Worm (Caenorhabditis elegans) whole organism, late embryonic: ENCODE results near the gene srpa-72.

Experiments
- C08G9.2 ChIP-seq: sonication (generic microtip); optimal IDR thresholded peaks from 2 replicates; lab custom pipeline; 2016; ENCODE audit warnings: mild to moderate bottlenecking, missing genetic modification characterization, moderate library complexity, missing compliant biosample characterization
- C38D4.7 ChIP-seq: fragments of 200-800 bp; sonication (Bioruptor generic); optimal IDR thresholded peaks from 2 replicates; lab custom pipeline; 2018; ENCODE audit warnings: mild to moderate bottlenecking, missing genetic modification characterization, moderate library complexity, missing compliant biosample characterization
- F13H6.1 ChIP-seq: sonication (generic microtip); optimal IDR thresholded peaks from 2 replicates; lab custom pipeline; 2016; ENCODE audit warnings: missing genetic modification characterization, missing compliant biosample characterization
- K02D7.2 ChIP-seq: sonication (generic microtip); optimal IDR thresholded peaks from 2 replicates; lab custom pipeline; 2017; ENCODE audit warnings: mild to moderate bottlenecking, missing genetic modification characterization, missing compliant biosample characterization
- K09A11.1 ChIP-seq: sonication (generic microtip); optimal IDR thresholded peaks from 2 replicates; lab custom pipeline; 2017; ENCODE audit warnings: antibody characterized with exemption, mild to moderate bottlenecking, missing genetic modification characterization, missing compliant biosample characterization; ENCODE audit not compliant: insufficient read depth
- ahr-1 ChIP-seq: sonication (generic microtip); optimal IDR thresholded peaks from 2 replicates; lab custom pipeline; 2016; ENCODE audit warnings: missing genetic modification characterization, missing compliant biosample characterization
- ama-1 ChIP-seq: fragments of 150-350 bp; optimal IDR thresholded peaks from 2 replicates; lab custom pipeline; 2014
- ceh-14 ChIP-seq: sonication (generic microtip); optimal IDR thresholded peaks from 2 replicates; lab custom pipeline; 2016; ENCODE audit warnings: missing genotype, missing genetic modification characterization, missing compliant biosample characterization
- ceh-2 ChIP-seq: sonication (generic microtip); optimal IDR thresholded peaks from 2 replicates; lab custom pipeline; 2016; ENCODE audit warnings: missing genotype, missing genetic modification characterization, missing compliant biosample characterization
- ceh-24 ChIP-seq: sonication (generic microtip); optimal IDR thresholded peaks from 2 replicates; lab custom pipeline; 2016; ENCODE audit warnings: mild to moderate bottlenecking, missing genetic modification characterization, missing compliant biosample characterization
- ceh-31 ChIP-seq: sonication (generic microtip); optimal IDR thresholded peaks from 2 replicates; lab custom pipeline; 2016; ENCODE audit warnings: missing genetic modification characterization, missing compliant biosample characterization
- ceh-45 ChIP-seq: fragments of 200-800 bp; sonication (Bioruptor generic); IDR thresholded peaks from 2 replicates; pipeline ENCODE4 v1.3.6; 2022; ENCODE audit warnings: missing genetic modification reagents, missing genetic modification characterization, missing compliant biosample characterization
- ceh-48 ChIP-seq: sonication (generic microtip); optimal IDR thresholded peaks from 2 replicates; lab custom pipeline; 2016; ENCODE audit warnings: missing genetic modification characterization, inconsistent platforms, missing compliant biosample characterization
- ceh-6 ChIP-seq: fragments of 200-800 bp; sonication (Bioruptor generic); optimal IDR thresholded peaks from 2 replicates; lab custom pipeline; 2018; ENCODE audit warnings: mild to moderate bottlenecking, missing genetic modification characterization, missing compliant biosample characterization
- ceh-9 ChIP-seq: sonication (generic microtip); optimal IDR thresholded peaks from 2 replicates; lab custom pipeline; 2016; ENCODE audit warnings: mild to moderate bottlenecking, missing genetic modification characterization, inconsistent platforms, missing compliant biosample characterization
- dve-1 ChIP-seq: sonication (generic microtip); optimal IDR thresholded peaks from 2 replicates; lab custom pipeline; 2017; ENCODE audit warnings: antibody characterized with exemption, mild to moderate bottlenecking, missing genetic modification characterization, missing compliant biosample characterization
- elt-2 ChIP-seq: sonication (generic microtip); optimal IDR thresholded peaks from 2 replicates; lab custom pipeline; 2016; ENCODE audit warnings: missing genetic modification reagents, missing genetic modification characterization, missing compliant biosample characterization
- elt-4 ChIP-seq: sonication (generic microtip); optimal IDR thresholded peaks from 2 replicates; lab custom pipeline; 2016; ENCODE audit warnings: missing genetic modification characterization, missing compliant biosample characterization
- ets-4 ChIP-seq: sonication (generic microtip); optimal IDR thresholded peaks from 2 replicates; lab custom pipeline; 2016; ENCODE audit warnings: missing genetic modification characterization, missing compliant biosample characterization
- eyg-1 ChIP-seq: sonication (generic microtip); optimal IDR thresholded peaks from 2 replicates; lab custom pipeline; 2016; ENCODE audit warnings: missing genotype, missing genetic modification characterization, missing compliant biosample characterization
- fax-1 ChIP-seq: sonication (generic microtip); optimal IDR thresholded peaks from 2 replicates; lab custom pipeline; 2016; ENCODE audit warnings: missing genotype, missing genetic modification characterization, missing compliant biosample characterization
- fkh-10 ChIP-seq: fragments of 150-350 bp; optimal IDR thresholded peaks from 2 replicates; lab custom pipeline; 2014; ENCODE audit warnings: missing biosample characterization, missing genetic modification reagents, missing genetic modification characterization
- gmeb-2 ChIP-seq: sonication (generic microtip); optimal IDR thresholded peaks from 2 replicates; lab custom pipeline; 2016; ENCODE audit warnings: missing genetic modification characterization, inconsistent platforms, missing compliant biosample characterization
- hlh-13 ChIP-seq: fragments of 200-800 bp; sonication (Bioruptor generic); optimal IDR thresholded peaks from 2 replicates; lab custom pipeline; 2018; ENCODE audit warnings: mild to moderate bottlenecking, missing genetic modification characterization, missing compliant biosample characterization
- hlh-15 ChIP-seq: sonication (generic microtip); optimal IDR thresholded peaks from 2 replicates; lab custom pipeline; 2016; ENCODE audit warnings: missing genetic modification characterization, missing compliant biosample characterization
- hlh-30 ChIP-seq: sonication (generic microtip); optimal IDR thresholded peaks from 2 replicates; lab custom pipeline; 2017; ENCODE audit warnings: antibody characterized with exemption, missing genetic modification characterization, missing compliant biosample characterization; ENCODE audit not compliant: insufficient read depth
- hlh-6 ChIP-seq: sonication (generic microtip); optimal IDR thresholded peaks from 2 replicates; lab custom pipeline; 2016; ENCODE audit warnings: missing genotype, missing genetic modification characterization, missing compliant biosample characterization
- lim-6 ChIP-seq: sonication (generic microtip); optimal IDR thresholded peaks from 2 replicates; lab custom pipeline; 2016; ENCODE audit warnings: missing genetic modification characterization, missing compliant biosample characterization
- madf-2 ChIP-seq: sonication (generic microtip); optimal IDR thresholded peaks from 2 replicates; lab custom pipeline; 2017; ENCODE audit warnings: missing genetic modification characterization, missing compliant biosample characterization
- mec-3 ChIP-seq: sonication (generic microtip); optimal IDR thresholded peaks from 2 replicates; lab custom pipeline; 2016; ENCODE audit warnings: borderline replicate concordance, missing genetic modification characterization, missing compliant biosample characterization
- nfya-1 ChIP-seq: sonication (generic microtip); optimal IDR thresholded peaks from 2 replicates; lab custom pipeline; 2017; ENCODE audit warnings: missing genetic modification characterization, mild to moderate bottlenecking, missing compliant biosample characterization, antibody characterized with exemption, moderate library complexity
- nhr-11 ChIP-seq: fragments of 150-350 bp; optimal IDR thresholded peaks from 2 replicates; lab custom pipeline; 2014; ENCODE audit warnings: missing biosample characterization, missing genetic modification characterization
- nhr-232 ChIP-seq: sonication (generic microtip); optimal IDR thresholded peaks from 2 replicates; lab custom pipeline; 2016; ENCODE audit warnings: missing genetic modification characterization, missing compliant biosample characterization
- npax-4 ChIP-seq: sonication (generic microtip); optimal IDR thresholded peaks from 2 replicates; lab custom pipeline; 2016; ENCODE audit warnings: missing genetic modification characterization, missing compliant biosample characterization
- odd-2 ChIP-seq: sonication (generic microtip); optimal IDR thresholded peaks from 2 replicates; lab custom pipeline; 2017; ENCODE audit warnings: antibody characterized with exemption, mild to moderate bottlenecking, missing genetic modification characterization, missing compliant biosample characterization
- pag-3 ChIP-seq: sonication (generic microtip); optimal IDR thresholded peaks from 2 replicates; lab custom pipeline; 2016; ENCODE audit warnings: missing compliant biosample characterization, missing genetic modification characterization, borderline replicate concordance
- pat-9 ChIP-seq: fragments of 200-800 bp; sonication (Bioruptor generic); optimal IDR thresholded peaks from 2 replicates; lab custom pipeline; 2018; ENCODE audit warnings: mild to moderate bottlenecking, missing genetic modification characterization, moderate library complexity, missing compliant biosample characterization
- pha-2 ChIP-seq: sonication (generic microtip); optimal IDR thresholded peaks from 2 replicates; lab custom pipeline; 2017; ENCODE audit warnings: mild to moderate bottlenecking, missing genetic modification characterization, missing compliant biosample characterization
- pha-4 ChIP-seq: fragments of 150-350 bp; optimal IDR thresholded peaks from 2 replicates; lab custom pipeline; 2018; ENCODE audit warnings: missing biosample characterization, missing genetic modification reagents, missing genetic modification characterization
- pros-1 ChIP-seq: fragments of 150-350 bp; optimal IDR thresholded peaks from 2 replicates; lab custom pipeline; 2014; ENCODE audit warnings: missing biosample characterization, missing genetic modification reagents, missing genetic modification characterization
- rnt-1 ChIP-seq: sonication (generic microtip); optimal IDR thresholded peaks from 2 replicates; lab custom pipeline; 2016; ENCODE audit warnings: missing genetic modification characterization, missing compliant biosample characterization
- sdc-2 ChIP-seq: sonication (generic microtip); optimal IDR thresholded peaks from 2 replicates; lab custom pipeline; 2016; ENCODE audit warnings: missing genotype, missing genetic modification characterization, missing compliant biosample characterization
- sox-4 ChIP-seq: sonication (generic microtip); optimal IDR thresholded peaks from 2 replicates; lab custom pipeline; 2017; ENCODE audit warnings: mild to moderate bottlenecking, missing genetic modification characterization, inconsistent platforms, missing compliant biosample characterization
- syd-9 ChIP-seq: sonication (generic microtip); optimal IDR thresholded peaks from 2 replicates; lab custom pipeline; 2016; ENCODE audit warnings: mild to moderate bottlenecking, missing genetic modification characterization, moderate library complexity, missing compliant biosample characterization
- tbx-2 ChIP-seq: sonication (generic microtip); optimal IDR thresholded peaks from 2 replicates; lab custom pipeline; 2016; ENCODE audit warnings: missing genetic modification characterization, missing compliant biosample characterization
- tbx-7 ChIP-seq: sonication (generic microtip); optimal IDR thresholded peaks from 2 replicates; lab custom pipeline; 2016; ENCODE audit warnings: missing genotype, missing genetic modification characterization, missing compliant biosample characterization
- unc-86 ChIP-seq: sonication (generic microtip); optimal IDR thresholded peaks from 2 replicates; lab custom pipeline; 2016; ENCODE audit warnings: missing genetic modification characterization, missing compliant biosample characterization
- zip-5 ChIP-seq: sonication (generic microtip); optimal IDR thresholded peaks from 2 replicates; lab custom pipeline; 2016; ENCODE audit warnings: missing genetic modification characterization, missing compliant biosample characterization
- ztf-16 ChIP-seq: sonication (generic microtip); optimal IDR thresholded peaks from 2 replicates; lab custom pipeline; 2017; ENCODE audit warnings: missing genetic modification characterization, missing compliant biosample characterization

The srpa-72 gene

ce11 chrII:2749595-2750048, 37.7 kb upstream of the srpa-72 start, which contains the start of gene F29A7.4:
TSS of gene F29A7.4 (plus strand) at chrII:2749998.
- TF ChIP-seq madf-2 (tag; lab: Kevin White, UChicago), result no peak
- TF ChIP-seq elt-2, result peak; percentile 66

- TF ChIP-seq tbx-7 (tag; lab: Kevin White, UChicago) (no peak), tbx-2 (no peak), ceh-31 (tag; lab: Kevin White, UChicago) (no peak), ceh-48 (no peak), F13H6.1 (tag; lab: Kevin White, UChicago) (no peak), sdc-2 (tag; lab: Kevin White, UChicago) (no peak), npax-4 (tag; lab: Kevin White, UChicago) (no peak), ceh-14 (tag; lab: Kevin White, UChicago) (no peak), hlh-6 (tag; lab: Kevin White, UChicago) (no peak), zip-5 (no peak), ets-4 (tag; lab: Kevin White, UChicago) (no peak), sox-4 (tag; lab: Kevin White, UChicago) (no peak), elt-4 (no peak), C38D4.7 (GFP tag; lab: Kevin White, UChicago) (no peak), ceh-2 (tag; lab: Kevin White, UChicago) (no peak), nhr-232 (no peak), dve-1 (tag; lab: Kevin White, UChicago) (no peak)
Observed at ce11 chrII:2751278-2751677, 36.0 kb upstream of the srpa-72 start.

- TF ChIP-seq zip-5, result peak; percentile 51
- no peak for TF ChIP-seq ceh-45 (GFP tag; lab: Robert Waterston, UW)
- TF ChIP-seq nfya-1 (tag; lab: Kevin White, UChicago), result peak; percentile 24
- peak; percentile 81 for TF ChIP-seq C08G9.2 (tag; lab: Kevin White, UChicago)
- TF ChIP-seq syd-9 (tag; lab: Kevin White, UChicago), result no peak
- TF ChIP-seq hlh-15 (tag; lab: Kevin White, UChicago), result no peak
- TF ChIP-seq sdc-2 (tag; lab: Kevin White, UChicago), result no peak
- no peak for TF ChIP-seq npax-4 (tag; lab: Kevin White, UChicago)
- peak; percentile 4 for TF ChIP-seq eyg-1 (tag; lab: Kevin White, UChicago)
- TF ChIP-seq hlh-30, result no peak
- TF ChIP-seq pat-9, result no peak
- peak; percentile 69 for TF ChIP-seq ceh-14 (tag; lab: Kevin White, UChicago)
- no peak for TF ChIP-seq mec-3 (tag; lab: Kevin White, UChicago)
- TF ChIP-seq ceh-2 (tag; lab: Kevin White, UChicago), result peak; percentile 75
- no peak for TF ChIP-seq odd-2
- no peak for TF ChIP-seq madf-2 (tag; lab: Kevin White, UChicago)
- TF ChIP-seq ceh-9, result no peak
- TF ChIP-seq rnt-1 (tag; lab: Kevin White, UChicago), result no peak
- TF ChIP-seq unc-86, result no peak
- no peak for TF ChIP-seq nhr-11
- no peak for TF ChIP-seq gmeb-2 (tag; lab: Kevin White, UChicago)
- TF ChIP-seq K09A11.1 (tag; lab: Kevin White, UChicago), result no peak
- TF ChIP-seq pag-3 (tag; lab: Kevin White, UChicago), result no peak
- TF ChIP-seq pha-4 (tag; lab: Kevin White, UChicago), result no peak
- TF ChIP-seq pros-1, result no peak
- no peak for TF ChIP-seq hlh-6 (tag; lab: Kevin White, UChicago)
- TF ChIP-seq ceh-6, result no peak
- TF ChIP-seq ama-1 (lab: Kevin White, UChicago), result no peak
- peak; percentile 85 for TF ChIP-seq ceh-31 (tag; lab: Kevin White, UChicago)
- TF ChIP-seq fkh-10, result no peak
- no peak for TF ChIP-seq ztf-16 (tag; lab: Kevin White, UChicago)
- TF ChIP-seq F13H6.1 (tag; lab: Kevin White, UChicago), result peak; percentile 2
- no peak for TF ChIP-seq ceh-24
- no peak for TF ChIP-seq sox-4 (tag; lab: Kevin White, UChicago)
- TF ChIP-seq pha-2 (tag; lab: Kevin White, UChicago), result no peak
- TF ChIP-seq fax-1 (tag; lab: Kevin White, UChicago), result peak; percentile 32
- peak; percentile 17 for TF ChIP-seq lim-6 (tag; lab: Kevin White, UChicago)
- TF ChIP-seq ahr-1 (tag; lab: Kevin White, UChicago), result no peak
- TF ChIP-seq hlh-13 (GFP tag; lab: Kevin White, UChicago), result no peak
- no peak for TF ChIP-seq K02D7.2 (tag; lab: Kevin White, UChicago)
Observed at ce11 chrII:2752536-2752935, 34.7 kb upstream of the srpa-72 start, which contains the start of gene F29A7.6. TSS of gene F29A7.6 (minus strand) at chrII:2752611.
